Worm (Caenorhabditis elegans) whole organism, L4/young adult: ENCODE measurements around the gene F55C9.6.

ENCODE experiments used
- W03F9.2 ChIP-seq: fragments of 150-350 bp; optimal IDR thresholded peaks from 2 replicates; lab custom pipeline; 2014; ENCODE audit warnings: missing biosample characterization, missing genetic modification characterization
- dao-5 ChIP-seq: sonication (generic microtip); optimal IDR thresholded peaks from 2 replicates; lab custom pipeline; 2016; ENCODE audit warnings: missing genotype, missing genetic modification characterization, moderate library complexity, missing compliant biosample characterization
- him-1 ChIP-seq: sonication (generic microtip); optimal IDR thresholded peaks from 2 replicates; lab custom pipeline; 2016; ENCODE audit warnings: missing genotype, missing genetic modification reagents, missing genetic modification characterization, missing compliant biosample characterization

DNA sequence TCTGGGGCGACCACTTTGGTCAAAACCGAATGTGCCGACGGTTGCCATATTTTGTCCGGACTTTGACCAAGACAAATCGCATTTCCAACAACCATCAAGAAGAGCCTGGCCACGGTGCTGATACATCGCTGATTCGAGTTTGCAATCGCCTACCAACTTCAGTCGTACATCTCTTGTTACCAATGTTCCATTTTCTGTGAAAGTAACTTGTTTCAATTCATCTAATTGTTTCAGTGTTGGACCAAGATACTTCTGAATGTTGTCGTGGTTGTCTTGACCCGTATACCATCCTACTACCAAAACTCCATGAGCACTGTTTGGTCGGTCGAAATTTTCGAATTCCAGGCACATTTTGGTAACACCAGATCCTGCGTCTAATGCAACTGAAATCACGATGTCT is 28.8 kb upstream of the F55C9.6 start:
- TF ChIP-seq W03F9.2 (tag; lab: Kevin White, UChicago) (no peak), him-1 (no peak), dao-5 (tag; lab: Kevin White, UChicago) (no peak)
